Fruit fly (Drosophila melanogaster) Kc167 (cell line): ENCODE results near the gene RhoGAP19D.

ENCODE experiments used
- Myc ChIP-seq: fragments of >200 bp; optimal IDR thresholded peaks from 2 replicates; lab custom pipeline; 2017; ENCODE audit warnings: missing external identifiers
- Sin3A ChIP-seq: fragments of >200 bp; optimal IDR thresholded peaks from 2 replicates; lab custom pipeline; 2018; ENCODE audit warnings: missing external identifiers
- h ChIP-seq: fragments of >200 bp; optimal IDR thresholded peaks from 3 replicates; lab custom pipeline; 2018; ENCODE audit warnings: missing external identifiers
- psq ChIP-seq: fragments of >200 bp; optimal IDR thresholded peaks from 2 replicates; lab custom pipeline; 2017; ENCODE audit warnings: missing external identifiers
- ttk ChIP-seq: sonication (Bioruptor generic); optimal IDR thresholded peaks from 2 replicates; lab custom pipeline; 2017; ENCODE audit warnings: missing external identifiers

dm6 chrX:20501640-20502039 lies 8.9 kb downstream of the RhoGAP19D start:
- TF ChIP-seq h (lab: Kevin White, UChicago), result no peak
- no peak for TF ChIP-seq psq (lab: Kevin White, UChicago)
- no peak for TF ChIP-seq Sin3A (lab: Kevin White, UChicago)
- TF ChIP-seq ttk (lab: Kevin White, UChicago), result no peak
- TF ChIP-seq Myc, result no peak
